Worm (Caenorhabditis elegans): Measurements from ENCODE around the gene nspc-1.

nspc-1 gene

ce11 chrX:8500922-8501321 lies 34.0 kb downstream of the nspc-1 start, which contains the start of gene grd-4:
Gene grd-4 (plus strand): TSS chrX:8501222.
- TF ChIP-seq elt-1 (tag; optimal IDR thresholded peaks at IDR 0.05) (peak; percentile 77), nhr-25 (tag; optimal IDR thresholded peaks at IDR 0.05) (peak; percentile 49), ZK546.5 (tag; optimal IDR thresholded peaks at IDR 0.05) (no peak), ceh-82 (tag; optimal IDR thresholded peaks at IDR 0.05) (no peak), ztf-4 (tag; optimal IDR thresholded peaks at IDR 0.05) (no peak)

DNA sequence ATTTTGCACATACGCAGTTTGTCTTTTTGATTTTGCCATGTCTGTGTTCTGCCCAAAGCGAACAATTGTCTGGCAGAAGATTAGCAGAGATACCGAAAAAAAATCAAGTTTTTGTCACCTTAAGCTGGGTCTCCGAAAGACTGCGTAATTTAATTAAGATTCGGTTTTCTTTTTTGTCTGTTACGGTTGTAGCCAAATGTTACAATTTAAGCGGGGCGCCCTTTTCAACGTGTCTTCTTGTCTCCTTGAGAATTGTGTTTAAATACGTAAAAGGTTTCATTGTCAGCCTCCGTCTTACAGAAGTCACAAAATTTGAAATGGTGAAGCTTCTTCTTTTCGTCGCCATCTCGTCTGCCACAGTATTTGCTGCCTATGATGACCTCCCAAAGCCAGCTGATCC lies 35.2 kb downstream of the nspc-1 start, which contains the start of gene grd-14:
TSS of gene grd-14 (plus strand) at position 301 of the 400 bp plus-strand sequence.
- TF ChIP-seq ztf-4 (tag; optimal IDR thresholded peaks at IDR 0.05): no peak
- peak; percentile 60 for TF ChIP-seq nhr-25 (tag; optimal IDR thresholded peaks at IDR 0.05)

DNA sequence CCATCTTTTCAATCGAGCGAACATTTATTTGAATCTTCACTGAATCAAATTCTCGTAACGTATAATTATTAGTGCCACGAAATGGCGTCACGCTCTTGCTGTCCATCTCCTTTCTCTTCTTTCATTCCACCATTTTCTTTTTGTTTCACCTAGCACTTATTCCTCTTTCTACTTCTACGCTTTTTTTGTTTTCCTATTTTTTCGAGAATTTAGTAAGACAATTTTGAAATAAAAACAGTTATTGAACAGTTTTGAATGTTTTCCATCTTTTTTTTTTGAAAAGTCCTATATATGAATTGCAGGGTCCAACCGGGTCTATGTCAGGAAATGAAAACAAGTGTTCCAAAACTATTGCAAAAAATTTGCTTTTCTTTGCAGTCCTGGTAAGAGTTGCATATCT lies 39.9 kb downstream of the nspc-1 start, which contains the start of gene T01B10.5:
TSS of gene T01B10.5 (plus strand) at position 301 of the 400 bp plus-strand sequence.
- TF ChIP-seq elt-2 (tag; optimal IDR thresholded peaks at IDR 0.05): no peak
- TF ChIP-seq nhr-25 (tag; optimal IDR thresholded peaks at IDR 0.05): no peak
- no peak for TF ChIP-seq daf-12 (tag; optimal IDR thresholded peaks at IDR 0.05)
- TF ChIP-seq snpc-4 (tag; optimal IDR thresholded peaks at IDR 0.05): no peak
- no peak for TF ChIP-seq nhr-67 (tag; optimal IDR thresholded peaks at IDR 0.05)
- TF ChIP-seq aly-2 (tag; optimal IDR thresholded peaks at IDR 0.05): no peak
- no peak for TF ChIP-seq ceh-82 (tag; optimal IDR thresholded peaks at IDR 0.05)
- TF ChIP-seq egl-5 (tag; optimal IDR thresholded peaks at IDR 0.05): no peak

- no peak for TF ChIP-seq unc-39 (tag; optimal IDR thresholded peaks at IDR 0.05)
- no peak for TF ChIP-seq ceh-9 (tag; optimal IDR thresholded peaks at IDR 0.05)
- TF ChIP-seq jun-1 (tag; optimal IDR thresholded peaks at IDR 0.05): peak; percentile 1
- TF ChIP-seq nhr-67 (tag; optimal IDR thresholded peaks at IDR 0.05): no peak
- no peak for TF ChIP-seq ceh-28 (tag; optimal IDR thresholded peaks at IDR 0.05)
- TF ChIP-seq nhr-237 (tag; optimal IDR thresholded peaks at IDR 0.05): no peak
- TF ChIP-seq R02D3.7 (tag; optimal IDR thresholded peaks at IDR 0.05): no peak
- TF ChIP-seq mml-1 (tag; optimal IDR thresholded peaks at IDR 0.05): no peak
- TF ChIP-seq elt-2 (tag; optimal IDR thresholded peaks at IDR 0.05): peak; percentile 41
- no peak for TF ChIP-seq lin-39 (tag; optimal IDR thresholded peaks at IDR 0.05)
- TF ChIP-seq daf-12 (tag; optimal IDR thresholded peaks at IDR 0.05): no peak
- no peak for TF ChIP-seq fkh-2 (tag; optimal IDR thresholded peaks at IDR 0.05)
- TF ChIP-seq skn-1 (tag; optimal IDR thresholded peaks at IDR 0.05): no peak
- no peak for TF ChIP-seq fos-1 (tag; optimal IDR thresholded peaks at IDR 0.05)
- TF ChIP-seq zag-1 (tag; optimal IDR thresholded peaks at IDR 0.05): no peak
- TF ChIP-seq egl-5 (tag; optimal IDR thresholded peaks at IDR 0.05): no peak
- TF ChIP-seq sea-2 (GFP tag; optimal IDR thresholded peaks at IDR 0.05): no peak
- TF ChIP-seq pqm-1 (tag; optimal IDR thresholded peaks at IDR 0.05): peak; percentile 17
- peak; percentile 80 for TF ChIP-seq pha-4 (tag; optimal IDR thresholded peaks at IDR 0.05)
- no peak for TF ChIP-seq nhr-28 (tag; optimal IDR thresholded peaks at IDR 0.05)
These were observed 42.2 kb downstream of the nspc-1 start for ce11 chrX:8492750-8493149.

DNA sequence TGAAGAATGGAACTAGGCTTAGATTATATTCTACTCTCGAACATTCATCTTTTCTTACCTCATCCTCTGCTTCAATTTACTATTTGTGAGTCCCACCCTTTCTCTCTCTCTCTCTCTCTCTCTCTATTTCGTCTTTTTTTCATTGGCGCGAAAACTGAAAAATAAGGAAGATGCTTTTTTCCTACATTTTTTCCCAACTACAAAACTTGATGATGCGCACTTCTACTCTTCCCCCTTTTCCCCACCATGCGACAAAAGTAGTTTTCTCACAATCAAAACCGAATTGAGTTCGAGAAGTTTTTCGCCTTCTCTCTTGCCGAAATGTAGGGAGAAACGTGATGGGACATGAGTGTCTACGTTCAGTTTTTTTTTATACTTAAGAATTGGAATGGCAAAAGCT lies 45.0 kb downstream of the nspc-1 start:
- no peak for TF ChIP-seq daf-12 (tag; optimal IDR thresholded peaks at IDR 0.05)
- TF ChIP-seq unc-62 (GFP tag; optimal IDR thresholded peaks at IDR 0.05): no peak
- TF ChIP-seq elt-2 (tag; optimal IDR thresholded peaks at IDR 0.05): no peak
- TF ChIP-seq snpc-4 (tag; optimal IDR thresholded peaks at IDR 0.05): no peak
- TF ChIP-seq nfya-1 (tag; optimal IDR thresholded peaks at IDR 0.05; ENCODE audit: insufficient read depth): peak; percentile 1
- TF ChIP-seq nhr-237 (tag; optimal IDR thresholded peaks at IDR 0.05): no peak
- no peak for TF ChIP-seq nhr-43 (tag; optimal IDR thresholded peaks at IDR 0.05; ENCODE audit: poor library complexity, severe bottlenecking)
- no peak for TF ChIP-seq nhr-23 (tag; optimal IDR thresholded peaks at IDR 0.05)
- no peak for TF ChIP-seq nhr-12 (tag; optimal IDR thresholded peaks at IDR 0.05)
- no peak for TF ChIP-seq sea-2 (GFP tag; optimal IDR thresholded peaks at IDR 0.05)
- no peak for TF ChIP-seq mml-1 (tag; optimal IDR thresholded peaks at IDR 0.05)
- no peak for TF ChIP-seq skn-1 (tag; optimal IDR thresholded peaks at IDR 0.05)
- no peak for TF ChIP-seq fos-1 (tag; optimal IDR thresholded peaks at IDR 0.05)
- no peak for TF ChIP-seq lsy-12 (tag; optimal IDR thresholded peaks at IDR 0.05)
- peak; percentile 79 for TF ChIP-seq fkh-10 (GFP tag; optimal IDR thresholded peaks at IDR 0.05)

Data from whole organism, L3 larva.